Fruit fly (Drosophila melanogaster): ENCODE data around the gene Hex-t1.

- TF ChIP-seq usp (GFP tag; optimal IDR thresholded peaks at IDR 0.05) (no peak), Dll (optimal IDR thresholded peaks at IDR 0.05) (no peak), pan (optimal IDR thresholded peaks at IDR 0.05) (no peak), psq (optimal IDR thresholded peaks at IDR 0.05) (no peak)
Observed at dm6 chr3R:26499136-26499535, 50.3 kb downstream of the Hex-t1 start.
